Fruit fly (Drosophila melanogaster): Measurements from ENCODE around the gene CG14356.

dm6 chr3R:14108158-14108921, 23.5 kb downstream of the CG14356 start, which contains the start of gene CG12402:
- no peak for TF ChIP-seq CG17806 (tag; optimal IDR thresholded peaks at IDR 0.05)
- peak; percentile 68; the same call in 2 of the 3 replicates for TF ChIP-seq fd96Ca (GFP tag; IDR thresholded peaks at IDR 0.05)
- TF ChIP-seq CG14655 (GFP tag; optimal IDR thresholded peaks at IDR 0.05): peak; percentile 40
- no peak for TF ChIP-seq CG13204 (GFP tag; optimal IDR thresholded peaks at IDR 0.05)
- peak; percentile 20 for TF ChIP-seq CG8159 (tag; optimal IDR thresholded peaks at IDR 0.05)
- peak; percentile 70; the same call in 1 of the 2 replicates for TF ChIP-seq Ets98B (GFP tag; IDR thresholded peaks at IDR 0.05)
- no peak for TF ChIP-seq CG10348 (GFP tag; IDR thresholded peaks at IDR 0.05)

Data from whole organism, pupa.